Worm (Caenorhabditis elegans): ENCODE measurements around the gene F21A3.3.

Gene F21A3.3

DNA sequence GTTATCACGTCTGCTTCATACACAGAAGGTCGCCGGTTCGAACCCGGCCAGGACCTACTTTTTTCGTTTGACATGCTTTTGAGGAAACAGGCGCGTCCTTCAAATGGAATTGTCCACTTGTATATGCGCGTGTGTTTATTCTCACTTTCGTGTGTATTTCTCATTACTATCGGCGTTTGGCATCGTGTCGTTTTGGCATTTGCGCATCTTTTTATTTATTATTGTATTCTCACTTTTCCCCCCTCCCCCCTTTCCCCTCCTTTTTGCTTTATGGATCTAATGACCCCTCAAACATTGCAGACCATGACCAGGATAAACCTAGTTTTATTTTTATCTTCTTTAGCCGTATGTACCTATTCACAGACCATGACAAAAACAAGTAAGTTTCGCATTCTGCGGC, at the start of gene F21A3.3:
Gene F21A3.3, plus strand, starts transcription at position 301 of the 400 bp plus-strand sequence.
- TF ChIP-seq nhr-67 (tag; optimal IDR thresholded peaks at IDR 0.05): no peak
- TF ChIP-seq R02D3.7 (tag; optimal IDR thresholded peaks at IDR 0.05): no peak
- TF ChIP-seq elt-3 (tag; optimal IDR thresholded peaks at IDR 0.05): no peak
- TF ChIP-seq pha-4 (tag; optimal IDR thresholded peaks at IDR 0.05): no peak
- TF ChIP-seq eor-1 (tag; optimal IDR thresholded peaks at IDR 0.05): no peak

ce11 chrV:15471029-15471428, 46.5 kb upstream of the F21A3.3 start, which contains the start of gene dpf-1:
Gene dpf-1 (plus strand): TSS chrV:15471329.
- TF ChIP-seq skn-1 (tag; optimal IDR thresholded peaks at IDR 0.05) (no peak), mml-1 (tag; optimal IDR thresholded peaks at IDR 0.05) (no peak), nhr-237 (tag; optimal IDR thresholded peaks at IDR 0.05) (no peak), elt-1 (tag; optimal IDR thresholded peaks at IDR 0.05) (no peak), egl-5 (tag; optimal IDR thresholded peaks at IDR 0.05) (no peak), fkh-10 (GFP tag; optimal IDR thresholded peaks at IDR 0.05) (no peak), nfya-1 (tag; optimal IDR thresholded peaks at IDR 0.05; ENCODE audit: insufficient read depth) (no peak), ztf-4 (tag; optimal IDR thresholded peaks at IDR 0.05) (no peak), fkh-2 (tag; optimal IDR thresholded peaks at IDR 0.05) (no peak), nhr-77 (tag; optimal IDR thresholded peaks at IDR 0.05) (no peak)

DNA sequence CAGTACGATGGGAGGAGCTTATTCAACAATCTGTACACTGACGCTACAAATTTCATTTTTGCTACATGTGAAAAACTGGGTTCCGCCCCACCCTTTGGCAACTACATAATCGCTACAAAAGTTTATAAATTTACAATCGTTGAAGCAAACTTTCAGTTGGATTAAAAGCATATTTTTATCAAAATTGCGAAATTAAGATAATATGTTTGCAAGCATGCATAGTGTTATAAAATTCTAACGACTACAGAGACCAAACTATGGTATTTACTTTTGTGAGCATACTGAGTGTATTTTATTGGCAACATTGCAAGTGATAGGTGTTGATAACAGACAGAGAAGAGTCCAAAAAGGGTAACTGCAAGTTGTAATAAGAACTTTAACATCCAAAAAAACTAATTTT, 38.9 kb upstream of the F21A3.3 start, which contains the start of gene C06B8.2:
Gene C06B8.2, minus strand, starts transcription at position 153 of the 400 bp plus-strand sequence.
- TF ChIP-seq elt-2 (tag; optimal IDR thresholded peaks at IDR 0.05) (peak; percentile 40), nhr-77 (tag; optimal IDR thresholded peaks at IDR 0.05) (no peak), nhr-28 (tag; optimal IDR thresholded peaks at IDR 0.05) (no peak), pha-4 (tag; optimal IDR thresholded peaks at IDR 0.05) (peak; percentile 52), ZK546.5 (tag; optimal IDR thresholded peaks at IDR 0.05) (no peak), nhr-76 (tag; optimal IDR thresholded peaks at IDR 0.05) (no peak), pqm-1 (tag; optimal IDR thresholded peaks at IDR 0.05) (peak; percentile 54), aly-2 (tag; optimal IDR thresholded peaks at IDR 0.05) (no peak)

DNA sequence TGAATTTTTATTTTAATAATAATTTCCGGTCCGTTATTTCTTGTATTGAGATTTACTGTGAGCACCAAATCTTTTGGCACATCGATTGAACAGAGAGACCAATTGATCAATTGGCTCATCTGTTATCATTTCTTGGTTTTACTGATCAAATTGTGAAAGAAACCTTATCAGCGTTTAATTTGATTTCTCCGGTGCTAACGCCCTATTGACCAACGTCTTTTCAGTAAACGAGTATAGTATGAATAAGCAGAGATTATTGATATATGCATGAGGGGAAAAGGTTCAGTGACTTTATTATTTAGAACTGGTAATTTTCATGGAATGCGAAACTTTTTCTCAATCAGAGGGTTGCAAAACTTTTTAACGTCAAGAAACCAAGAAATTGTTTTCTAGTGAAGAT, 38.4 kb upstream of the F21A3.3 start:
- TF ChIP-seq pqm-1 (tag; optimal IDR thresholded peaks at IDR 0.05) (peak; percentile 68), elt-2 (tag; optimal IDR thresholded peaks at IDR 0.05) (peak; percentile 45), ceh-28 (tag; optimal IDR thresholded peaks at IDR 0.05) (no peak), ztf-4 (tag; optimal IDR thresholded peaks at IDR 0.05) (no peak)

- TF ChIP-seq nhr-12 (tag; optimal IDR thresholded peaks at IDR 0.05) (no peak), nhr-237 (tag; optimal IDR thresholded peaks at IDR 0.05) (no peak), ceh-9 (tag; optimal IDR thresholded peaks at IDR 0.05) (no peak), pqm-1 (tag; optimal IDR thresholded peaks at IDR 0.05) (no peak), nhr-25 (tag; optimal IDR thresholded peaks at IDR 0.05) (no peak)
Observed at ce11 chrV:15479825-15480224, 37.7 kb upstream of the F21A3.3 start.

DNA sequence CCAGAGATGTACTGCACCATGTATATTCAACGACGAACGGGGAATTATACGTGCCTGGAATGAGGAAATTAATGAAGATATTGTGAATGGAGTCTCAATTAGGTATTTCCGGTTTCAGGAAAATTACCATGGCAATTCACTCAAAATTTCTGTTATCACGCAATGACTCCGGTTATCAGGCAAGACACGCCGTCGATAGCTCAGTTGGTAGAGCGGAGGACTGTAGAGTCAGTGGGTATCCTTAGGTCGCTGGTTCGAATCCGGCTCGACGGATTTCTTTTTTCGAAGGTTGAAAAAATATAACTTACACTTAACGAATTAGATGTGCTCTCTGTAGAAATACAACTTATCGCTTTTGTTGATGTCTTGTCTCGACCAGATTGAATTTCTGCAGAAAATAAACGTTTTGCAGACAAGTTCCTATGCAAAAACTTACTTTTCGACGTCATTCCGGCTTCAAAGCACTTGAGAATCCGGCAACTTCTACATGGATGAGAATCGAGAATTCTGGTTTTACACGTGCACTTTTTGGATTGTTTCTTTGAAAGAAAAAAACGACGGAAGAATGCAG, 36.9 kb upstream of the F21A3.3 start:
- peak; percentile 1 for TF ChIP-seq pqm-1 (tag; optimal IDR thresholded peaks at IDR 0.05)
- no peak for TF ChIP-seq nhr-76 (tag; optimal IDR thresholded peaks at IDR 0.05)
- peak; percentile 33 for TF ChIP-seq elt-2 (tag; optimal IDR thresholded peaks at IDR 0.05)

DNA sequence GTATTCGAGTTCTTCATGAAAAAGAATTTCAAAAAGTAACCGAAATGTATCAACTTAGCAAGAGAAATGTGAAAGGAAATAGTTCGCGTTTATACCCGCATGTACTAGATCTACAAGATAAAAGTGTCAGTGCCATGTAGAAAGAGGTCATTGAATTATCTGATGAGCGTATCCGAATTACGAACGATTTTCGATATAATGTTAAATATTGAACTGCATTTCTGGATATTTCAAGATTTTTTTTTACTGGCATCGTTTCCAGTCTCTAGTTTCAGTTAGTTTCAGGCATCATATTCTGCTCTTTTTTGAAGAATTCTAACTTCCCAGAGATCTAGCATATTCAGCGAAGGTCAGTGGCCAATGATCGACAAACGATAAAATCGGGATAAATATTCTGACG, 36.1 kb upstream of the F21A3.3 start, which contains the start of gene nhr-150:
Gene nhr-150, minus strand, starts transcription at position 92 of the 400 bp plus-strand sequence.
- TF ChIP-seq ama-1 (optimal IDR thresholded peaks at IDR 0.05): no peak
- peak; percentile 34 for TF ChIP-seq elt-1 (tag; optimal IDR thresholded peaks at IDR 0.05)

DNA sequence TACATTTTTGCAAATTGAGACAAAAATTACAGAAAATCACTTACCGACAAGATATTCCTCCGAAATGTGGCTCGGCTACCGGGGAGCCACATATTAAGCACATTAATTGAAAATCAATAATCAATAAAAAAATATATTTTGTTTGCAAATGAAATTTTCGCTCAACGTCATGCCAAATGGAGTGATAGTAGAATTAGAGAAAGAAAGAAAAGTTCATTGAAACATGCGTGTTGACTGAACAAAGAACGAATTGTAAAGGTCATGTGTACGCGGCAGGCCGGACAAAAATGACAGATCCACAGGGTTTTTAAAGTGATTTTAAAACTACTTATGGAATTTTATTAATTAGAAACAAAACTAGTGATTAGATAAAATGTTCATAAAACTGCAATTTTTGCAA, 34.0 kb upstream of the F21A3.3 start:
- TF ChIP-seq ceh-16 (tag; optimal IDR thresholded peaks at IDR 0.05) (no peak), unc-62 (GFP tag; optimal IDR thresholded peaks at IDR 0.05) (no peak), eor-1 (tag; optimal IDR thresholded peaks at IDR 0.05) (no peak), snpc-4 (tag; optimal IDR thresholded peaks at IDR 0.05) (no peak), aly-2 (tag; optimal IDR thresholded peaks at IDR 0.05) (no peak), sea-2 (GFP tag; optimal IDR thresholded peaks at IDR 0.05) (no peak), ceh-9 (tag; optimal IDR thresholded peaks at IDR 0.05) (no peak), fos-1 (tag; optimal IDR thresholded peaks at IDR 0.05) (no peak), pha-4 (tag; optimal IDR thresholded peaks at IDR 0.05) (peak; percentile 72), nhr-67 (tag; optimal IDR thresholded peaks at IDR 0.05) (no peak), ceh-28 (tag; optimal IDR thresholded peaks at IDR 0.05) (peak; percentile 58), jun-1 (tag; optimal IDR thresholded peaks at IDR 0.05) (peak; percentile 25), elt-2 (tag; optimal IDR thresholded peaks at IDR 0.05) (peak; percentile 25), pqm-1 (tag; optimal IDR thresholded peaks at IDR 0.05) (peak; percentile 30), lin-39 (tag; optimal IDR thresholded peaks at IDR 0.05) (no peak)

Measured in whole organism, L3 larva.